Worm (Caenorhabditis elegans): Measurements from ENCODE around the gene C14C6.3.

- TF ChIP-seq dao-5 (tag; optimal IDR thresholded peaks at IDR 0.05) (no peak), W03F9.2 (tag; optimal IDR thresholded peaks at IDR 0.05) (no peak)
Observed at ce11 chrV:503728-504127, 39.5 kb upstream of the C14C6.3 start, which contains the start of gene srlf-35.

Measured in whole organism, L4/young adult.